Worm (Caenorhabditis elegans) whole organism, late embryonic: ENCODE measurements around the gene F53A9.9.

Experiments used
- T23F11.4 ChIP-seq: fragments of 200-800 bp; sonication (Bioruptor generic); optimal IDR thresholded peaks from 2 replicates; lab custom pipeline; 2018; ENCODE audit warnings: mild to moderate bottlenecking, missing genetic modification characterization, missing compliant biosample characterization
- ceh-18 ChIP-seq: sonication (generic microtip); optimal IDR thresholded peaks from 2 replicates; lab custom pipeline; 2016; ENCODE audit warnings: missing genetic modification characterization, missing compliant biosample characterization
- ceh-2 ChIP-seq: sonication (generic microtip); optimal IDR thresholded peaks from 2 replicates; lab custom pipeline; 2016; ENCODE audit warnings: missing genotype, missing genetic modification characterization, missing compliant biosample characterization
- dmd-4 ChIP-seq: sonication (generic microtip); optimal IDR thresholded peaks from 2 replicates; lab custom pipeline; 2016; ENCODE audit warnings: borderline replicate concordance, missing genetic modification characterization, missing compliant biosample characterization
- ets-4 ChIP-seq: sonication (generic microtip); optimal IDR thresholded peaks from 2 replicates; lab custom pipeline; 2016; ENCODE audit warnings: missing genetic modification characterization, missing compliant biosample characterization
- pag-3 ChIP-seq: sonication (generic microtip); optimal IDR thresholded peaks from 2 replicates; lab custom pipeline; 2016; ENCODE audit warnings: missing compliant biosample characterization, missing genetic modification characterization, borderline replicate concordance
- pha-4 ChIP-seq: fragments of 150-350 bp; optimal IDR thresholded peaks from 2 replicates; lab custom pipeline; 2018; ENCODE audit warnings: missing biosample characterization, missing genetic modification reagents, missing genetic modification characterization
- sdc-2 ChIP-seq: sonication (generic microtip); optimal IDR thresholded peaks from 2 replicates; lab custom pipeline; 2016; ENCODE audit warnings: missing genotype, missing genetic modification characterization, missing compliant biosample characterization
- sox-2 ChIP-seq: fragments of 200-800 bp; sonication (Bioruptor generic); IDR thresholded peaks from 2 replicates; pipeline ENCODE4 v1.3.6; 2022; ENCODE audit warnings: missing genetic modification reagents, missing genetic modification characterization, missing compliant biosample characterization
- sox-4 ChIP-seq: sonication (generic microtip); optimal IDR thresholded peaks from 2 replicates; lab custom pipeline; 2017; ENCODE audit warnings: mild to moderate bottlenecking, missing genetic modification characterization, inconsistent platforms, missing compliant biosample characterization

DNA sequence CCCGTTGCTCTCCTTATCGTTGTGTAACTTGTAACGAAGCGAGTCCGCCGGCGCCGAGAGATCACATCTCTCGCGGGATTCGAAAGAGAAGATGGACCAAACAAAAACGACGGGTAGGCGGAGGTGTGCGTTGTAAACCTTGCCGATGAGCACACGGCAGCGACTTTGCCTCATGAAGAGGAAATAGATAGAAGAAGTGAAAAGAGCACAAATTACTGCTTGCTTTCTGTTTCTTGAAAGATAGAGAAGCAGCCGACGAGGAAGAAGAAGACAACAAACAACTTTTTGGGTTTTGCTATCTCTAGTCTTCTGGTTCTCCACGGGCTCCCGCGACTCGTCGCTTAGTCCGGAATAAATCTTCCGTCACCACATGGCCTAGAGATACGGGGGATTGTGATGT lies 3.3 kb upstream of the F53A9.9 start:
- no peak for TF ChIP-seq pag-3 (tag; lab: Kevin White, UChicago)
- TF ChIP-seq sdc-2 (tag; lab: Kevin White, UChicago): no peak
- peak; percentile 97 for TF ChIP-seq ceh-18 (tag; lab: Kevin White, UChicago)
- no peak for TF ChIP-seq ceh-2 (tag; lab: Kevin White, UChicago)
- no peak for TF ChIP-seq sox-2 (GFP tag; lab: Robert Waterston, UW)
- no peak for TF ChIP-seq pha-4 (tag; lab: Kevin White, UChicago)
- no peak for TF ChIP-seq sox-4
- TF ChIP-seq T23F11.4: no peak
- no peak for TF ChIP-seq ets-4 (tag; lab: Kevin White, UChicago)
- TF ChIP-seq dmd-4 (tag; lab: Kevin White, UChicago): no peak
